Worm (Caenorhabditis elegans) whole organism, L1 larva: Measurements from ENCODE around the gene T06E6.1.

Source experiments
- ceh-90 ChIP-seq: sonication (generic microtip); optimal IDR thresholded peaks from 2 replicates; lab custom pipeline; 2016; ENCODE audit warnings: missing genetic modification characterization, missing compliant biosample characterization
- hpl-2 ChIP-seq: fragments of 150-350 bp; optimal IDR thresholded peaks from 2 replicates; lab custom pipeline; 2014; ENCODE audit warnings: missing biosample characterization, missing genetic modification reagents, missing genetic modification characterization
- swsn-7 ChIP-seq: sonication (generic microtip); optimal IDR thresholded peaks from 2 replicates; lab custom pipeline; 2016; ENCODE audit warnings: missing genetic modification characterization, missing compliant biosample characterization

- TF ChIP-seq swsn-7 (tag; lab: Kevin White, UChicago) (no peak), ceh-90 (tag; lab: Kevin White, UChicago) (no peak), hpl-2 (GFP tag; lab: Kevin White, UChicago) (no peak)
These were observed 30.8 kb upstream of the T06E6.1 start, which contains the start of gene Y36E3A.2 for ce11 chrV:15425368-15426091.
